Worm (Caenorhabditis elegans) whole organism, L3 larva: ENCODE data around the gene fbxa-209.

ENCODE experiments used
- R02D3.7 ChIP-seq: fragments of 150-350 bp; optimal IDR thresholded peaks from 2 replicates; lab custom pipeline; 2014; ENCODE audit warnings: missing biosample characterization, missing genetic modification characterization
- ZK546.5 ChIP-seq: sonication (generic microtip); optimal IDR thresholded peaks from 2 replicates; lab custom pipeline; 2017; ENCODE audit warnings: missing biosample characterization, missing genetic modification characterization
- aly-2 ChIP-seq: fragments of 150-350 bp; optimal IDR thresholded peaks from 2 replicates; lab custom pipeline; 2014; ENCODE audit warnings: missing biosample characterization, missing genetic modification characterization
- ama-1 ChIP-seq: fragments of 150-350 bp; optimal IDR thresholded peaks from 2 replicates; lab custom pipeline; 2018
- ceh-16 ChIP-seq: sonication (generic microtip); optimal IDR thresholded peaks from 2 replicates; lab custom pipeline; 2017; ENCODE audit warnings: missing biosample characterization, missing genetic modification characterization
- ceh-28 ChIP-seq: fragments of 150-350 bp; optimal IDR thresholded peaks from 2 replicates; lab custom pipeline; 2014; ENCODE audit warnings: missing biosample characterization, missing genetic modification reagents, missing genetic modification characterization
- ceh-9 ChIP-seq: sonication (generic microtip); optimal IDR thresholded peaks from 2 replicates; lab custom pipeline; 2018; ENCODE audit warnings: missing biosample characterization, missing genetic modification characterization
- daf-12 ChIP-seq: fragments of 150-350 bp; optimal IDR thresholded peaks from 2 replicates; lab custom pipeline; 2014; ENCODE audit warnings: missing biosample characterization, missing genetic modification reagents, missing genetic modification characterization
- elt-2 ChIP-seq: sonication (generic microtip); optimal IDR thresholded peaks from 2 replicates; lab custom pipeline; 2016; ENCODE audit warnings: missing genetic modification reagents, mild to moderate bottlenecking, missing genetic modification characterization, missing compliant biosample characterization
- elt-3 ChIP-seq, 3 experiments: fragments of 150-350 bp in 1 of 3; sonication (generic microtip) in 2 of 3; optimal IDR thresholded peaks; 2 replicates in 2 of 3; 4 replicates in 1 of 3; lab custom pipeline; 2014 to 2017; ENCODE audit warnings: missing biosample characterization in 3 of 3, missing genetic modification characterization in 3 of 3
- eor-1 ChIP-seq, 2 experiments: fragments of 150-350 bp; optimal IDR thresholded peaks; 2 replicates each; lab custom pipeline; 2014 to 2018; ENCODE audit warnings: missing biosample characterization in 2 of 2, missing genetic modification characterization in 2 of 2
- fkh-10 ChIP-seq: sonication (generic microtip); optimal IDR thresholded peaks from 2 replicates; lab custom pipeline; 2017; ENCODE audit warnings: missing biosample characterization, missing genetic modification reagents, missing genetic modification characterization
- hmg-11 ChIP-seq: sonication (generic microtip); optimal IDR thresholded peaks from 2 replicates; lab custom pipeline; 2016; ENCODE audit warnings: missing genetic modification characterization, missing compliant biosample characterization
- jun-1 ChIP-seq: fragments of 150-350 bp; optimal IDR thresholded peaks from 2 replicates; lab custom pipeline; 2014; ENCODE audit warnings: missing biosample characterization, missing genetic modification reagents, missing genetic modification characterization
- lin-15B ChIP-seq: fragments of 150-350 bp; optimal IDR thresholded peaks from 2 replicates; lab custom pipeline; 2014; ENCODE audit warnings: missing biosample characterization, missing genetic modification characterization
- lin-39 ChIP-seq: fragments of 150-350 bp; optimal IDR thresholded peaks from 2 replicates; lab custom pipeline; 2018; ENCODE audit warnings: missing biosample characterization, missing genetic modification reagents, missing genetic modification characterization
- lsy-12 ChIP-seq: sonication (generic microtip); optimal IDR thresholded peaks from 2 replicates; lab custom pipeline; 2016; ENCODE audit warnings: mild to moderate bottlenecking, missing genetic modification characterization, missing compliant biosample characterization
- mdl-1 ChIP-seq: fragments of 150-350 bp; optimal IDR thresholded peaks from 2 replicates; lab custom pipeline; 2014; ENCODE audit warnings: missing biosample characterization, missing genetic modification characterization
- nfya-1 ChIP-seq: sonication (generic microtip); optimal IDR thresholded peaks from 2 replicates; lab custom pipeline; 2017; ENCODE audit warnings: missing genetic modification characterization, mild to moderate bottlenecking, missing compliant biosample characterization, antibody characterized with exemption, moderate library complexity; ENCODE audit not compliant: insufficient read depth
- nhr-11 ChIP-seq: fragments of 150-350 bp; optimal IDR thresholded peaks from 2 replicates; lab custom pipeline; 2014; ENCODE audit warnings: missing biosample characterization, missing genetic modification characterization
- nhr-12 ChIP-seq: fragments of 150-350 bp; optimal IDR thresholded peaks from 2 replicates; lab custom pipeline; 2014; ENCODE audit warnings: missing biosample characterization, missing genetic modification characterization
- nhr-237 ChIP-seq: fragments of 150-350 bp; optimal IDR thresholded peaks from 2 replicates; lab custom pipeline; 2014; ENCODE audit warnings: missing biosample characterization, missing genetic modification characterization
- nhr-28 ChIP-seq: fragments of 150-350 bp; optimal IDR thresholded peaks from 2 replicates; lab custom pipeline; 2014; ENCODE audit warnings: missing biosample characterization, missing genetic modification characterization
- nhr-43 ChIP-seq: sonication (generic microtip); optimal IDR thresholded peaks from 2 replicates; lab custom pipeline; 2016; ENCODE audit warnings: mild to moderate bottlenecking, missing genetic modification characterization, missing compliant biosample characterization; ENCODE audit not compliant: poor library complexity, severe bottlenecking
- nhr-67 ChIP-seq: fragments of 150-350 bp; optimal IDR thresholded peaks from 2 replicates; lab custom pipeline; 2014; ENCODE audit warnings: missing biosample characterization, missing genetic modification characterization
- nhr-76 ChIP-seq: fragments of 150-350 bp; sonication (generic microtip); optimal IDR thresholded peaks from 5 replicates; lab custom pipeline; 2014; ENCODE audit warnings: missing biosample characterization, missing genetic modification characterization
- pha-4 ChIP-seq: fragments of 150-350 bp; optimal IDR thresholded peaks from 2 replicates; lab custom pipeline; 2014; ENCODE audit warnings: missing biosample characterization, missing genetic modification reagents, missing genetic modification characterization
- pqm-1 ChIP-seq: fragments of 150-350 bp; optimal IDR thresholded peaks from 2 replicates; lab custom pipeline; 2017; ENCODE audit warnings: missing biosample characterization, missing genetic modification characterization, inconsistent platforms
- sea-2 ChIP-seq: fragments of 150-350 bp; sonication (generic microtip); optimal IDR thresholded peaks from 4 replicates; lab custom pipeline; 2014; ENCODE audit warnings: missing biosample characterization, missing genetic modification reagents, missing genetic modification characterization
- skn-1 ChIP-seq: fragments of 150-350 bp; optimal IDR thresholded peaks from 2 replicates; lab custom pipeline; 2014; ENCODE audit warnings: missing biosample characterization, missing genetic modification characterization
- unc-39 ChIP-seq: sonication (generic microtip); optimal IDR thresholded peaks from 4 replicates; lab custom pipeline; 2017; ENCODE audit warnings: missing biosample characterization, missing genetic modification characterization
- unc-62 ChIP-seq: fragments of 150-350 bp; sonication (generic microtip); optimal IDR thresholded peaks from 4 replicates; lab custom pipeline; 2014; ENCODE audit warnings: missing biosample characterization, missing genetic modification reagents, missing genetic modification characterization
- zag-1 ChIP-seq: fragments of 150-350 bp; optimal IDR thresholded peaks from 2 replicates; lab custom pipeline; 2014; ENCODE audit warnings: missing biosample characterization, missing genetic modification characterization
- ztf-4 ChIP-seq: fragments of 150-350 bp; optimal IDR thresholded peaks from 2 replicates; lab custom pipeline; 2014; ENCODE audit warnings: missing biosample characterization, missing genetic modification characterization

Gene fbxa-209

ce11 chrV:15401856-15402314 is 25.0 kb downstream of the fbxa-209 start, which contains the start of gene fbxa-135:
Gene fbxa-135 (plus strand): TSS chrV:15402264.
- TF ChIP-seq ceh-9 (tag; lab: Kevin White, UChicago) = no peak
- peak; percentile 41 for TF ChIP-seq pha-4
- TF ChIP-seq, all 47 proteins: peak for 1

DNA sequence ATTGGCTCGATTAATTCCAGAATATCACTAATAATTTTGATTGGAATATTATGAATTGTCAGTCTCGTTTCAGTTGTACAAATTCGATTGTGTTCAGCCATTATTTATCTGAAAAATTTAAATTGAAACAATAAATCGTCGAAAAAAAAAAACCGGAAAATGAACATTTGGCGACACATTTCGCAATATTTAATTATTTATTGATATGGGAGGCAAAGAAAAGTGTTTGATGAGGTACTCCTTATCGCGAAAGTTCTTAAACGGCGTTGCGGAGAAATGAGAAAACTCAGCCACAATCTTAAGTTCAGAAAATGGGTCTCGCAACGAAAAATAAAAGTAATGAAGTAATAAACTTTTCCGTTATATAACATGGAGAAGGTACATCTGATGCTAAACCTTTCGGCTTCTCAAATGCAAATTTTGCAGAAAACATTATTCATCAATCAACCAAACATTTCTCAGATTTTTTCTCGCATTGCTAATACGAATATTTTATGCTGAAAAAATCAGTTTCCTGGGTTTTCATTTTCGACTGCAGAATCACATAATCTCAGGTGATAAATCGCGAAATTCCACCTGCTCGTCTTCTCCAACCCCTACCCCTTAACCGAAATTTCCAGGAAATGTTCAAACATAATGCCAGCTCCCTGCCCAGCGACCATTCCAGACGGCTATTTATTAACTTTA is 27.0 kb downstream of the fbxa-209 start, which contains the start of the genes T06E6.15 and sri-7:
Gene T06E6.15, minus strand, starts transcription at position 101 of the 687 bp plus-strand sequence.
Gene sri-7, plus strand, starts transcription at position 637 of the 687 bp plus-strand sequence.
- TF ChIP-seq nfya-1 (tag; lab: Kevin White, UChicago) (no peak), lin-15B (tag; lab: Kevin White, UChicago) (no peak), ama-1 (lab: Kevin White, UChicago) (no peak)
- TF ChIP-seq, all 47 proteins: peak for 0

DNA sequence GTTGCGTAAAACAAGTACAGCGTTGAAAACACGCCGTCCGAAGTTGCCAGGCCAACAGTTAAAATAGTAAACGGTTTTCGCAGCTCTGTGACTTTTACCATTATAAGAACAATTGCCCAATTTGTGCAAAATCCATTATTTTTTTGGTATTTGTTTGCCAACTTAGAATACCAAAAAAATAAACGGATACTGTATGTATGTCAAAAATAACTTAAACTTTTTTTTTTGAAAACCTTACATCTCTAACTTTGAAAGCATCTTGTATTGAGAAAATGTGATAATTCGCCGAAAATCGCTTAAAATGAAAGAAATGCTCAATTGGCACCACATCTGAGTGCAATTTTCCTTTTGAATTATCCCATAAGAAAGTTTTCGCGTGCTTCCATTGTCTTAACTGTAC is 28.1 kb downstream of the fbxa-209 start, which contains the start of gene fbxa-199:
Gene fbxa-199, minus strand, starts transcription at position 101 of the 400 bp plus-strand sequence.
- no peak for TF ChIP-seq nhr-43
- no peak for TF ChIP-seq unc-62 (GFP tag; lab: Kevin White, UChicago)
- TF ChIP-seq nhr-12 (tag; lab: Kevin White, UChicago) = no peak
- no peak for TF ChIP-seq aly-2
- TF ChIP-seq R02D3.7 (tag; lab: Kevin White, UChicago) = no peak
- no peak for TF ChIP-seq zag-1 (tag; lab: Kevin White, UChicago)
- TF ChIP-seq elt-3 (tag; optimal IDR thresholded peaks at IDR 0.05; lab: Kevin White, UChicago) = no peak
- no peak for TF ChIP-seq ceh-9 (tag; lab: Kevin White, UChicago)
- TF ChIP-seq ztf-4 = no peak
- TF ChIP-seq nfya-1 (tag; lab: Kevin White, UChicago) = no peak
- TF ChIP-seq sea-2 (GFP tag; lab: Kevin White, UChicago) = no peak
- TF ChIP-seq nhr-237 (tag; lab: Kevin White, UChicago) = no peak
- TF ChIP-seq lsy-12 (tag; lab: Kevin White, UChicago) = no peak
- TF ChIP-seq jun-1 (tag; lab: Kevin White, UChicago) = no peak
- TF ChIP-seq ceh-28 = no peak
- TF ChIP-seq, all 47 proteins: peak for 0

- no peak for TF ChIP-seq ceh-9 (tag; lab: Kevin White, UChicago)
- no peak for TF ChIP-seq R02D3.7 (tag; lab: Kevin White, UChicago)
- no peak for TF ChIP-seq lin-15B (tag; lab: Kevin White, UChicago)
- no peak for TF ChIP-seq daf-12
- TF ChIP-seq pha-4 = no peak
- TF ChIP-seq lsy-12 (tag; lab: Kevin White, UChicago) = no peak
- TF ChIP-seq skn-1 (tag; lab: Kevin White, UChicago) = no peak
- TF ChIP-seq ceh-28 = no peak
- TF ChIP-seq elt-2 = no peak
- no peak for TF ChIP-seq unc-39
- no peak for TF ChIP-seq nhr-67 (tag; lab: Kevin White, UChicago)
- TF ChIP-seq ceh-16 (tag; lab: Kevin White, UChicago) = no peak
- no peak for TF ChIP-seq aly-2
- TF ChIP-seq hmg-11 = no peak
- TF ChIP-seq jun-1 (tag; lab: Kevin White, UChicago) = no peak
- no peak for TF ChIP-seq nhr-11 (tag; lab: Kevin White, UChicago)
- no peak for TF ChIP-seq nhr-28 (tag; lab: Kevin White, UChicago)
- TF ChIP-seq nhr-76 (tag; lab: Kevin White, UChicago) = no peak
- TF ChIP-seq nhr-237 (tag; lab: Kevin White, UChicago) = no peak
These were observed 29.7 kb downstream of the fbxa-209 start for ce11 chrV:15397139-15397538.

- TF ChIP-seq aly-2 = no peak
- TF ChIP-seq nhr-28 (tag; lab: Kevin White, UChicago) = no peak
- TF ChIP-seq elt-2 = no peak
- no peak for TF ChIP-seq nhr-43
- TF ChIP-seq lin-39 (tag; lab: Kevin White, UChicago) = no peak
- no peak for TF ChIP-seq ZK546.5 (tag; lab: Kevin White, UChicago)
These were observed 31.5 kb downstream of the fbxa-209 start, which contains the start of gene cyb-3 for ce11 chrV:15395347-15395746. Gene cyb-3 (plus strand): TSS chrV:15395696.

DNA sequence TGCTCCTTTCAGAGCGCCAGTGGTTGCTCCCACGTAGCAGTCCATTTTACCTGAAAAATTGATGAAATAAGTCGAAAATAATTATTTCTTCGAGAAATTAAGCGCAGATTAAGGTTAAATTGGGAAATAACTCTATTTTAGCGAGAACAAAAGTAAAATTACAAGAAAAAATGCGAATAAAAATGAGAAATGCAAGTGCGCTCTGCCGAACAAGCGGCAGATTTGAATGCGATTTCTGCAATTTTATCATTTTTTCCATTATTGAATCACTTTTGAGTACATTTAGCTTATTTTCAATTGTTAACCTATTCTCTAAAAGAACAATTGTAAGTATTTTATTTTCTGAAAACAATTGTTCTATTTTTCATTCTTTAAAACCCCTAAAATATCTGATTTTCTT is 31.9 kb downstream of the fbxa-209 start, which contains the start of gene T06E6.1:
Gene T06E6.1, minus strand, starts transcription at position 56 of the 400 bp plus-strand sequence.
- TF ChIP-seq lin-15B (tag; lab: Kevin White, UChicago) (peak; percentile 41), jun-1 (tag; lab: Kevin White, UChicago) (no peak), nhr-67 (tag; lab: Kevin White, UChicago) (no peak), fkh-10 (GFP tag; lab: Kevin White, UChicago) (no peak), mdl-1 (no peak), lsy-12 (tag; lab: Kevin White, UChicago) (no peak), nhr-11 (tag; lab: Kevin White, UChicago) (no peak), pha-4 (peak; percentile 6), unc-62 (GFP tag; lab: Kevin White, UChicago) (no peak), daf-12 (no peak), pqm-1 (tag; lab: Kevin White, UChicago) (no peak), elt-3 (tag; optimal IDR thresholded peaks at IDR 0.05; lab: Kevin White, UChicago) (no peak), elt-2 (peak; percentile 4), ceh-9 (tag; lab: Kevin White, UChicago) (no peak), eor-1 (tag; optimal IDR thresholded peaks at IDR 0.05; lab: Kevin White, UChicago) (no peak)
- TF ChIP-seq, all 47 proteins: peak for 3
